Worm (Caenorhabditis elegans) whole organism, L4 larva: Measurements from ENCODE around the gene Y51B9A.9.

ENCODE experiments used
- nhr-237 ChIP-seq: sonication (generic microtip); optimal IDR thresholded peaks from 2 replicates; lab custom pipeline; 2017; ENCODE audit warnings: missing biosample characterization, missing genetic modification characterization
- pha-4 ChIP-seq, 2 experiments: fragments of 150-350 bp in 1 of 2; fragments of 200-800 bp in 1 of 2; sonication (Bioruptor generic) in 1 of 2; IDR thresholded peaks in 1 of 2; optimal IDR thresholded peaks in 1 of 2; 2 replicates each; pipeline versions ENCODE4 v1.3.6 to Lab custom; 2014 to 2022; ENCODE audit warnings: missing genetic modification characterization in 2 of 2, missing genetic modification reagents in 2 of 2, missing biosample characterization in 1 of 2, missing compliant biosample characterization in 1 of 2

The Y51B9A.9 gene

DNA sequence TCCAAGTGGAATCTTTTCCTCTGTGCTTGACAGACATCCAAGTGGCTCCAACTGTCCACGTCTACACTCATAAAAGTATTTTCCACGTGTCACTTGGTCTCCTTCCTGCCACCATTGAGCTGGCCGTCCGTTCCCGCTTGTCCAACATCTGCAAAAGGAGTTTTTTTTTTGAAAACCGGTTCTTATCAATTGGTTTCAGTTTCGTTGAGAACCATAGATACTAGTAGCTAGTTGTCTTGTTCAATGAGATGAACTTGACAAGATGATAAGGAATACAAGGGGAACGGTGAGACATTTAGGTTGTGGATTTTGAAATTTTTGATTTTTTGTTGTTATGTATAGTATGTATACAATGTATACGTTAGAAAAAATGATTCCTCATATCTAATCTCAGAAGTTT lies 51.6 kb downstream of the Y51B9A.9 start:
- TF ChIP-seq nhr-237 (tag; lab: Kevin White, UChicago) (no peak), pha-4 (GFP tag; IDR thresholded peaks at IDR 0.05; lab: Robert Waterston, UW) (no peak), pha-4 (tag; optimal IDR thresholded peaks at IDR 0.05; lab: Kevin White, UChicago) (no peak)
